Fruit fly (Drosophila melanogaster) whole organism, prepupa: ENCODE measurements around the gene Eaat2.

ENCODE experiments used
- CG11762 ChIP-seq: fragments of 200-800 bp; sonication (Bioruptor generic); optimal IDR thresholded peaks from 3 replicates; lab custom pipeline; 2016; ENCODE audit warnings: missing biosample characterization, missing genetic modification characterization; ENCODE audit not compliant: insufficient read depth
- topi ChIP-seq: fragments of 200-800 bp; sonication (Bioruptor generic); optimal IDR thresholded peaks from 3 replicates; lab custom pipeline; 2016; ENCODE audit warnings: missing biosample characterization, missing genetic modification characterization

DNA sequence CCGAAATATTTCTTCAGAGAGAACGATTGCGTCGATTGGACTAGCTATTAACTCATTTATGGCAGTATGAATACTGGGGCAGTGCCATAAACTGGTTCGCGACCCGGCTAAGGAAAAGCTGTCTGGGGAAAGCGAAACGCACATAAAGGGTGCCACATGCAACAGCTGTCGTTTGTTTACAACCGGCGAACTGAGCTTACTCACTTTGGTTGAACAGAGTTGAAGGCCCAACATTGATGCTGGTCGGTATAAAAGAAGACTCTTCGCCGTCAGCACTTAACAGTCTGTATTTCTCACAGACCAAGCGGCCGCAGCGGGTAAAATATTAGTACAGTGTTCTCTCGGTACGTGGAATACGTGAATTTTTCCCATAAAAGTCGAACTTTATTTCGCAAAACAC is 1.6 kb upstream of the Eaat2 start:
- TF ChIP-seq CG11762 (no peak), topi (GFP tag; lab: Kevin White, UChicago) (no peak)
